Worm (Caenorhabditis elegans) whole organism, midembryonic: ENCODE data around the gene T28A8.6.

Source experiments
- T22C8.4 ChIP-seq: fragments of 200-800 bp; sonication (Bioruptor generic); IDR thresholded peaks from 2 replicates; pipeline ENCODE4 v1.3.6; 2022; ENCODE audit warnings: missing genetic modification characterization, missing compliant biosample characterization
- cog-1 ChIP-seq: sonication (generic microtip); optimal IDR thresholded peaks from 2 replicates; lab custom pipeline; 2016; ENCODE audit warnings: missing genetic modification characterization, missing compliant biosample characterization
- flt-1 ChIP-seq: fragments of 200-800 bp; sonication (Bioruptor generic); IDR thresholded peaks from 2 replicates; pipeline ENCODE4 v1.3.6; 2022; ENCODE audit warnings: missing genetic modification characterization, missing compliant biosample characterization
- klf-2 ChIP-seq: fragments of 200-800 bp; sonication (Bioruptor generic); conservative IDR thresholded peaks from 2 replicates; pipeline ENCODE4 v1.3.6; 2022; ENCODE audit warnings: missing genetic modification reagents, missing genetic modification characterization, missing compliant biosample characterization
- med-1 ChIP-seq: sonication (generic microtip); optimal IDR thresholded peaks from 2 replicates; lab custom pipeline; 2017; ENCODE audit warnings: missing genetic modification characterization, mild to moderate bottlenecking, missing compliant biosample characterization, antibody characterized with exemption, missing genetic modification reagents; ENCODE audit not compliant: insufficient read depth
- ref-1 ChIP-seq: fragments of 200-800 bp; sonication (Bioruptor generic); conservative IDR thresholded peaks from 2 replicates; pipeline ENCODE4 v1.3.6; 2022; ENCODE audit warnings: missing genetic modification reagents, missing genetic modification characterization, missing compliant biosample characterization
- tab-1 ChIP-seq: fragments of 200-800 bp; sonication (Bioruptor generic); IDR thresholded peaks from 2 replicates; pipeline ENCODE4 v1.3.6; 2022; ENCODE audit warnings: missing genetic modification characterization, missing compliant biosample characterization
- ztf-23 ChIP-seq: fragments of 200-800 bp; sonication (Bioruptor generic); IDR thresholded peaks from 2 replicates; pipeline ENCODE4 v1.3.6; 2022; ENCODE audit warnings: missing genetic modification reagents, missing genetic modification characterization, missing compliant biosample characterization
- ztf-29 ChIP-seq: fragments of 200-800 bp; sonication (Bioruptor generic); IDR thresholded peaks from 2 replicates; pipeline ENCODE4 v1.3.6; 2022; ENCODE audit warnings: missing genetic modification reagents, missing genetic modification characterization, missing compliant biosample characterization

The T28A8.6 gene

DNA sequence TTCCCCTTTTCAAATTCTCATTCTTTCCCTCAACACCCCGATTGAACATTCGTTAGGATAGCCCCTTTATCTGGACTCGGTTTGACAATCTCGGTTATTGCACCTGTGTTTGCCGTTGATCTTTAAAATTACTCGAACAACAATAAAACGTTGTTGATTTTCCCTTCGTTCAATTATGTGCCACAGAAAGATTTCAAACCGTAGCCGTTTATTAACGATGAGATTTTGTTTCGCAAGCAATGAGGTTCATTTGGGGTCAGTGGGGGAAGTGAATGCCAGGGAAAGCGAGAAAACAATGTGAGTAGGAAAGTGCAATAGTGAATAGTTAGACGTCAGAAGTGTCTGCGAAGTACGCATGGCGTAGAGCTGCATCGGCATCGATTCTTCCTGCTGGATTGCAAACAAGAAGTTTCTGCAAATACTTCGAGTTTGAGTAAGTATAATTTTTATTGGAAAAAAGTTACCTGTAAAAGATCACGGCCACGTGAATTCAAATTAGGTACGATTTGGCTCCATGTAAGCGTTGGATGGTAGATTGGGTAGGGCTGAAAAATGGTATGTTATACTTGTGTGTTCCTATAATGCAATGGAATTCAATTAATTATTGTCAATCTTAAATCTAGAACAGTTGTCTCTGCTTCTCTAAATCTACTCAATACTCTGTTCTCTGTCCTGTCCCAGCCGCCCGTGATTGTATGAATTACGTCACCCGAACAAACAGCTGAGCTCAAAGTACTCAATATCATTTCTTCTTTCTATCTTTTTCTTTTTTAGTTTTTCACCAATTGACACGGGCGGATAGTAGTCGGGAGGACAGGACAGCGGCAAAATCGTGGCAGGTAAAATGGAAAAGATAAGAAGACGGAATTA, 34.3 kb upstream of the T28A8.6 start, which contains the start of gene kel-3:
Gene kel-3, plus strand, starts transcription at position 328 of the 870 bp plus-strand sequence.
- TF ChIP-seq ztf-23 (no peak), ref-1 (GFP tag; lab: Robert Waterston, UW) (no peak), ztf-29 (GFP tag; lab: Robert Waterston, UW) (no peak), T22C8.4 (GFP tag; lab: Robert Waterston, UW) (no peak), cog-1 (tag; lab: Kevin White, UChicago) (no peak), tab-1 (GFP tag; lab: Robert Waterston, UW) (no peak), flt-1 (GFP tag; lab: Robert Waterston, UW) (no peak)

- TF ChIP-seq med-1: no peak
- TF ChIP-seq ztf-23: 0 out of 2 replicates have a peak, but pooled peaks have one; percentile 6
Measured at ce11 chrIII:13465918-13466592, 32.9 kb upstream of the T28A8.6 start, which contains the start of gene cdk-5. TSS of gene cdk-5 (minus strand) at chrIII:13466342.

ce11 chrIII:13471504-13471903, 27.5 kb upstream of the T28A8.6 start, which contains the start of gene pssy-2:
TSS of gene pssy-2 (plus strand) at chrIII:13471804.
- TF ChIP-seq ztf-29 (GFP tag; lab: Robert Waterston, UW): no peak
- TF ChIP-seq T22C8.4 (GFP tag; lab: Robert Waterston, UW): no peak
- no peak for TF ChIP-seq flt-1 (GFP tag; lab: Robert Waterston, UW)
- TF ChIP-seq ref-1 (GFP tag; lab: Robert Waterston, UW): no peak
- TF ChIP-seq ztf-23: no peak
- no peak for TF ChIP-seq klf-2 (GFP tag; lab: Robert Waterston, UW)
- TF ChIP-seq cog-1 (tag; lab: Kevin White, UChicago): no peak
- TF ChIP-seq med-1: no peak
- TF ChIP-seq tab-1 (GFP tag; lab: Robert Waterston, UW): no peak

- TF ChIP-seq klf-2 (GFP tag; lab: Robert Waterston, UW) (no peak), ref-1 (GFP tag; lab: Robert Waterston, UW) (no peak), med-1 (no peak), T22C8.4 (GFP tag; lab: Robert Waterston, UW) (no peak), ztf-23 (no peak), flt-1 (GFP tag; lab: Robert Waterston, UW) (no peak; the same call in 1 of the 2 replicates), tab-1 (GFP tag; lab: Robert Waterston, UW) (no peak), cog-1 (tag; lab: Kevin White, UChicago) (no peak)
Measured at ce11 chrIII:13474482-13474881, 24.5 kb upstream of the T28A8.6 start.

ce11 chrIII:13476682-13477081, 22.3 kb upstream of the T28A8.6 start, which contains the start of gene T27E9.6:
TSS of gene T27E9.6 (minus strand) at chrIII:13476782.
- TF ChIP-seq cog-1 (tag; lab: Kevin White, UChicago) (no peak), klf-2 (GFP tag; lab: Robert Waterston, UW) (no peak), T22C8.4 (GFP tag; lab: Robert Waterston, UW) (no peak), flt-1 (GFP tag; lab: Robert Waterston, UW) (no peak)

- TF ChIP-seq flt-1 (GFP tag; lab: Robert Waterston, UW): no peak
Measured at ce11 chrIII:13484024-13484423, 15.0 kb upstream of the T28A8.6 start, which contains the start of gene acc-4. TSS of gene acc-4 (minus strand) at chrIII:13484124.

ce11 chrIII:13492377-13492776, 6.6 kb upstream of the T28A8.6 start, which contains the start of gene twk-40:
TSS of gene twk-40 (minus strand) at chrIII:13492477.
- TF ChIP-seq flt-1 (GFP tag; lab: Robert Waterston, UW) (no peak), med-1 (no peak), ztf-23 (no peak), T22C8.4 (GFP tag; lab: Robert Waterston, UW) (no peak), ztf-29 (GFP tag; lab: Robert Waterston, UW) (no peak), tab-1 (GFP tag; lab: Robert Waterston, UW) (no peak), cog-1 (tag; lab: Kevin White, UChicago) (no peak), klf-2 (GFP tag; lab: Robert Waterston, UW) (no peak), ref-1 (GFP tag; lab: Robert Waterston, UW) (no peak)

ce11 chrIII:13495571-13495970, 3.4 kb upstream of the T28A8.6 start, which contains the start of gene T28A8.2:
TSS of gene T28A8.2 (minus strand) at chrIII:13495671.
- TF ChIP-seq klf-2 (GFP tag; lab: Robert Waterston, UW): no peak
- TF ChIP-seq tab-1 (GFP tag; lab: Robert Waterston, UW): no peak
- no peak for TF ChIP-seq T22C8.4 (GFP tag; lab: Robert Waterston, UW)
- no peak for TF ChIP-seq ztf-29 (GFP tag; lab: Robert Waterston, UW)
- no peak for TF ChIP-seq cog-1 (tag; lab: Kevin White, UChicago)
- TF ChIP-seq flt-1 (GFP tag; lab: Robert Waterston, UW): no peak
- no peak for TF ChIP-seq med-1
- TF ChIP-seq ref-1 (GFP tag; lab: Robert Waterston, UW): no peak
- no peak for TF ChIP-seq ztf-23

ce11 chrIII:13501599-13501998, 2.6 kb downstream of the T28A8.6 start, which contains the start of gene T28A8.5:
TSS of gene T28A8.5 (plus strand) at chrIII:13501630.
- TF ChIP-seq ztf-23: no peak
- no peak for TF ChIP-seq flt-1 (GFP tag; lab: Robert Waterston, UW)
- no peak for TF ChIP-seq cog-1 (tag; lab: Kevin White, UChicago)
